Worm (Caenorhabditis elegans): ENCODE measurements around the gene T05G5.4.

- TF ChIP-seq fos-1 (tag; optimal IDR thresholded peaks at IDR 0.05) (no peak), nhr-28 (tag; optimal IDR thresholded peaks at IDR 0.05) (no peak), lsy-2 (tag; optimal IDR thresholded peaks at IDR 0.05) (no peak), saeg-2 (GFP tag; IDR thresholded peaks at IDR 0.05) (no peak), unc-62 (GFP tag; optimal IDR thresholded peaks at IDR 0.05 in 1 of 2) (peak in 1 of 2 experiments; percentile 62), unc-62 (tag; optimal IDR thresholded peaks at IDR 0.05) (no peak)
These were observed 44.2 kb upstream of the T05G5.4 start for ce11 chrIII:9704606-9704938.
